Worm (Caenorhabditis elegans) whole organism, L3 larva: Measurements from ENCODE around the gene ZK757.1.
A peak's percentile ranks its signal among the peaks of the same experiment; 100 is the strongest.

Experiments used
- ama-1 ChIP-seq: fragments of 150-350 bp; optimal IDR thresholded peaks from 2 replicates; lab custom pipeline; 2018
- ceh-82 ChIP-seq: fragments of 150-350 bp; optimal IDR thresholded peaks from 2 replicates; lab custom pipeline; 2014; ENCODE audit warnings: missing biosample characterization, missing genetic modification characterization
- daf-12 ChIP-seq: fragments of 150-350 bp; optimal IDR thresholded peaks from 2 replicates; lab custom pipeline; 2014; ENCODE audit warnings: missing biosample characterization, missing genetic modification reagents, missing genetic modification characterization
- fos-1 ChIP-seq: fragments of 150-350 bp; optimal IDR thresholded peaks from 2 replicates; lab custom pipeline; 2014; ENCODE audit warnings: missing biosample characterization, missing genetic modification characterization
- lin-39 ChIP-seq: fragments of 150-350 bp; optimal IDR thresholded peaks from 2 replicates; lab custom pipeline; 2018; ENCODE audit warnings: missing biosample characterization, missing genetic modification reagents, missing genetic modification characterization
- nhr-23 ChIP-seq: fragments of 150-350 bp; optimal IDR thresholded peaks from 2 replicates; lab custom pipeline; 2014; ENCODE audit warnings: missing biosample characterization, missing genetic modification reagents, missing genetic modification characterization
- pha-4 ChIP-seq: fragments of 150-350 bp; optimal IDR thresholded peaks from 2 replicates; lab custom pipeline; 2014; ENCODE audit warnings: missing biosample characterization, missing genetic modification reagents, missing genetic modification characterization
- sea-2 ChIP-seq: fragments of 150-350 bp; sonication (generic microtip); optimal IDR thresholded peaks from 4 replicates; lab custom pipeline; 2014; ENCODE audit warnings: missing biosample characterization, missing genetic modification reagents, missing genetic modification characterization

DNA sequence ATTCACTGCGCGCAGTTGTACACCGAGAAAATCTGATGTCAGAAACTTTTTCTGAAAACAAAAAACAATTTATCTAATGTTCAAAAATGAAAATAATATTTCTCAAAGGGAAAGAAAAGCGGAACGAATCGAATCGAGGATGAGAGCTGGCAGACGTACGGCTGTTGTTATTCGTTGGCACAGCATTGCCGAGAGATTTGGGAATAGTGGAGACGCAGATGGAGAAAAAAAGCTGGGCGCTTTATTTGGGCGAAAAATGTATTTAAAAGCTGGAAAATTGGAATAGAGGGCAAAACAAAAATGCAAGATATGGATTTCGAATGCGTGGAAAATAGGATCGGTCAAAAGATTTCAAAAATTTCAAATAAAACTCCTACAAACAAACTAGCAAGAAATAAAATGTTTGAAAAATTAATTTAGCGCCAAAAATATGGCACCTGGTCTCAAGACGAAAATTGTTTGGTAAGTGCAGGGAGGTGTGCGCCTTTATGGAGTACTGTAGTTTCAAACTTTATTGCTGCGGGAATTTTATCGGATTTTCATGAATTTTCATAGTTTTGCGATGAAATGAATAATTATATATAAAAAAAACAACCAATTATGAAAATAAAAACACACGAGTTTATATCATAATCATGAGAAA lies 11.7 kb downstream of the ZK757.1 start, which contains the start of gene gpdh-2:
- TF ChIP-seq pha-4, result no peak
- TF ChIP-seq sea-2, result no peak
- no peak for TF ChIP-seq daf-12 (tag; lab: Kevin White, UChicago)
- TF ChIP-seq nhr-23 (tag; lab: Kevin White, UChicago), result no peak
- no peak for TF ChIP-seq fos-1 (tag; lab: Kevin White, UChicago)
- TF ChIP-seq lin-39, result peak; percentile 15
- no peak for TF ChIP-seq ama-1 (lab: Kevin White, UChicago)
- no peak for TF ChIP-seq ceh-82
